Worm (Caenorhabditis elegans) whole organism, young adult: ENCODE data around the gene sor-3.

ENCODE experiments used
- F22D6.2 ChIP-seq: sonication (generic microtip); optimal IDR thresholded peaks from 2 replicates; lab custom pipeline; 2016; ENCODE audit warnings: mild to moderate bottlenecking, missing genetic modification characterization, missing compliant biosample characterization
- F23B12.7 ChIP-seq: sonication (generic microtip); optimal IDR thresholded peaks from 2 replicates; lab custom pipeline; 2017; ENCODE audit warnings: missing genetic modification characterization, mild to moderate bottlenecking, missing compliant biosample characterization, antibody characterized with exemption, moderate library complexity; ENCODE audit not compliant: insufficient read depth
- F55B11.4 ChIP-seq: sonication (generic microtip); optimal IDR thresholded peaks from 2 replicates; lab custom pipeline; 2016; ENCODE audit warnings: missing compliant biosample characterization, missing genetic modification characterization, borderline replicate concordance; ENCODE audit not compliant: insufficient read depth
- K12H6.12 ChIP-seq: fragments of 200-800 bp; sonication (Bioruptor generic); optimal IDR thresholded peaks from 2 replicates; lab custom pipeline; 2018; ENCODE audit warnings: mild to moderate bottlenecking, missing genetic modification characterization, missing compliant biosample characterization
- T26A5.8 ChIP-seq: sonication (generic microtip); optimal IDR thresholded peaks from 2 replicates; lab custom pipeline; 2016; ENCODE audit warnings: missing genetic modification characterization, missing compliant biosample characterization
- Y95B8A.8 ChIP-seq: fragments of 200-800 bp; sonication (Bioruptor generic); IDR thresholded peaks from 2 replicates; pipeline ENCODE4 v1.3.6; 2022; ENCODE audit warnings: missing genetic modification reagents, missing genetic modification characterization, missing compliant biosample characterization
- ama-1 ChIP-seq, 3 experiments: fragments of 150-350 bp in 1 of 3; sonication (generic microtip) in 2 of 3; optimal IDR thresholded peaks; 2 replicates each; lab custom pipeline; 2014 to 2018; ENCODE audit warnings: missing biosample characterization in 2 of 3, missing genetic modification characterization in 2 of 3, missing genetic modification reagents in 2 of 3
- aptf-3 ChIP-seq: fragments of 200-800 bp; sonication (Bioruptor generic); IDR thresholded peaks from 2 replicates; pipeline ENCODE4 v1.3.6; 2022; ENCODE audit warnings: missing genetic modification characterization, missing compliant biosample characterization
- atf-7 ChIP-seq: sonication (generic microtip); optimal IDR thresholded peaks from 2 replicates; lab custom pipeline; 2017; ENCODE audit warnings: mild to moderate bottlenecking, missing genetic modification characterization, missing compliant biosample characterization
- athp-1 ChIP-seq: sonication (generic microtip); optimal IDR thresholded peaks from 2 replicates; lab custom pipeline; 2017; ENCODE audit warnings: mild to moderate bottlenecking, missing genetic modification characterization, missing compliant biosample characterization
- attf-5 ChIP-seq: fragments of 200-800 bp; sonication (Bioruptor generic); optimal IDR thresholded peaks from 2 replicates; lab custom pipeline; 2018; ENCODE audit warnings: mild to moderate bottlenecking, missing genetic modification characterization, missing compliant biosample characterization
- cebp-1 ChIP-seq, 2 experiments: fragments of 200-800 bp in 1 of 2; sonication (Bioruptor generic) in 1 of 2; sonication (generic microtip) in 1 of 2; IDR thresholded peaks in 1 of 2; optimal IDR thresholded peaks in 1 of 2; 2 replicates each; pipeline versions ENCODE4 v1.3.6 to Lab custom; 2017 to 2022; ENCODE audit warnings: missing compliant biosample characterization in 2 of 2, missing genetic modification characterization in 2 of 2, mild to moderate bottlenecking in 1 of 2, missing genetic modification reagents in 1 of 2, moderate library complexity in 1 of 2
- efl-1 ChIP-seq: fragments of 150-350 bp; optimal IDR thresholded peaks from 2 replicates; lab custom pipeline; 2014; ENCODE audit warnings: missing biosample characterization, missing genetic modification reagents, missing genetic modification characterization
- ekl-4 ChIP-seq: fragments of 200-800 bp; sonication (Bioruptor generic); IDR thresholded peaks from 2 replicates; pipeline ENCODE4 v1.3.6; 2022; ENCODE audit warnings: missing genetic modification reagents, missing genetic modification characterization, missing compliant biosample characterization
- ets-4 ChIP-seq: fragments of 200-800 bp; sonication (Bioruptor generic); optimal IDR thresholded peaks from 2 replicates; lab custom pipeline; 2018; ENCODE audit warnings: mild to moderate bottlenecking, missing genetic modification characterization, missing compliant biosample characterization
- gei-17 ChIP-seq: fragments of 200-800 bp; sonication (Bioruptor generic); optimal IDR thresholded peaks from 2 replicates; lab custom pipeline; 2018; ENCODE audit warnings: mild to moderate bottlenecking, missing genetic modification characterization, missing compliant biosample characterization
- hmg-1.2 ChIP-seq: fragments of 200-800 bp; sonication (Bioruptor generic); IDR thresholded peaks from 2 replicates; pipeline ENCODE4 v1.3.6; 2022; ENCODE audit warnings: missing genetic modification reagents, missing genetic modification characterization, missing compliant biosample characterization
- let-607 ChIP-seq, 2 experiments: fragments of 200-800 bp in 1 of 2; sonication (Bioruptor generic) in 1 of 2; sonication (generic microtip) in 1 of 2; optimal IDR thresholded peaks; 2 replicates each; lab custom pipeline; 2016 to 2018; ENCODE audit warnings: mild to moderate bottlenecking in 2 of 2, missing compliant biosample characterization in 2 of 2, missing genetic modification characterization in 2 of 2, moderate library complexity in 2 of 2, missing genotype in 1 of 2
- lin-40 ChIP-seq: sonication (generic microtip); optimal IDR thresholded peaks from 2 replicates; lab custom pipeline; 2016; ENCODE audit warnings: missing genetic modification characterization, mild to moderate bottlenecking, missing compliant biosample characterization, missing genotype, missing genetic modification reagents
- lin-54 ChIP-seq: fragments of 200-800 bp; sonication (Bioruptor generic); optimal IDR thresholded peaks from 2 replicates; lab custom pipeline; 2018; ENCODE audit warnings: mild to moderate bottlenecking, missing genetic modification characterization, missing compliant biosample characterization
- madf-10 ChIP-seq: sonication (generic microtip); optimal IDR thresholded peaks from 2 replicates; lab custom pipeline; 2016; ENCODE audit warnings: mild to moderate bottlenecking, missing genetic modification characterization, missing compliant biosample characterization
- madf-3 ChIP-seq: fragments of 200-800 bp; sonication (Bioruptor generic); IDR thresholded peaks from 2 replicates; pipeline ENCODE4 v1.3.6; 2022; ENCODE audit warnings: missing genetic modification reagents, missing genetic modification characterization, missing compliant biosample characterization
- mes-4 ChIP-seq: sonication (generic microtip); optimal IDR thresholded peaks from 2 replicates; lab custom pipeline; 2016; ENCODE audit warnings: missing genotype, missing genetic modification characterization, missing compliant biosample characterization
- nhr-80 ChIP-seq: sonication (generic microtip); optimal IDR thresholded peaks from 2 replicates; lab custom pipeline; 2016; ENCODE audit warnings: missing genetic modification characterization, missing compliant biosample characterization
- rpc-1 ChIP-seq, 2 experiments: fragments of 150-350 bp in 1 of 2; sonication (generic microtip) in 1 of 2; optimal IDR thresholded peaks; 2 replicates each; lab custom pipeline; 2014 to 2018; ENCODE audit warnings: missing biosample characterization in 1 of 2, missing genetic modification characterization in 1 of 2, missing genetic modification reagents in 1 of 2, missing genotype in 1 of 2
- snpc-4 ChIP-seq, 5 experiments: fragments of 150-350 bp in 1 of 5; sonication (generic microtip) in 4 of 5; optimal IDR thresholded peaks; 2 replicates each; lab custom pipeline; 2014 to 2018; ENCODE audit warnings: missing genetic modification characterization in 5 of 5, missing biosample characterization in 3 of 5, antibody characterized with exemption in 2 of 5, mild to moderate bottlenecking in 2 of 5, missing compliant biosample characterization in 2 of 5, missing genotype in 2 of 5, moderate library complexity in 2 of 5, missing genetic modification reagents in 1 of 5
- somi-1 ChIP-seq: fragments of 200-800 bp; sonication (Bioruptor generic); optimal IDR thresholded peaks from 2 replicates; lab custom pipeline; 2018; ENCODE audit warnings: mild to moderate bottlenecking, missing genetic modification characterization, missing compliant biosample characterization
- tbp1 ChIP-seq: fragments of 200-800 bp; sonication (Bioruptor generic); optimal IDR thresholded peaks from 2 replicates; lab custom pipeline; 2018; ENCODE audit warnings: mild to moderate bottlenecking, missing genetic modification characterization, missing compliant biosample characterization
- ztf-18 ChIP-seq: sonication (generic microtip); optimal IDR thresholded peaks from 2 replicates; lab custom pipeline; 2016; ENCODE audit warnings: missing genotype, mild to moderate bottlenecking, missing genetic modification characterization, missing compliant biosample characterization
- ztf-26 ChIP-seq: sonication (generic microtip); optimal IDR thresholded peaks from 2 replicates; lab custom pipeline; 2017; ENCODE audit warnings: missing genetic modification characterization, missing compliant biosample characterization

Gene sor-3

ce11 chrX:332643-333042, 20.8 kb upstream of the sor-3 start:
- TF ChIP-seq ekl-4 (GFP tag; lab: Robert Waterston, UW) = no peak
- TF ChIP-seq athp-1 (tag; lab: Kevin White, UChicago) = no peak

- TF ChIP-seq snpc-4 (GFP tag; optimal IDR thresholded peaks at IDR 0.05; lab: Kevin White, UChicago) = no peak
- TF ChIP-seq snpc-4 (tag; optimal IDR thresholded peaks at IDR 0.05; lab: Kevin White, UChicago) = no peak
- no peak for TF ChIP-seq attf-5 (GFP tag; lab: Kevin White, UChicago)
- no peak for TF ChIP-seq aptf-3 (GFP tag; lab: Robert Waterston, UW)
- TF ChIP-seq atf-7 (tag; lab: Kevin White, UChicago) = no peak
Observed at ce11 chrX:334452-334851, 19.0 kb upstream of the sor-3 start.

DNA sequence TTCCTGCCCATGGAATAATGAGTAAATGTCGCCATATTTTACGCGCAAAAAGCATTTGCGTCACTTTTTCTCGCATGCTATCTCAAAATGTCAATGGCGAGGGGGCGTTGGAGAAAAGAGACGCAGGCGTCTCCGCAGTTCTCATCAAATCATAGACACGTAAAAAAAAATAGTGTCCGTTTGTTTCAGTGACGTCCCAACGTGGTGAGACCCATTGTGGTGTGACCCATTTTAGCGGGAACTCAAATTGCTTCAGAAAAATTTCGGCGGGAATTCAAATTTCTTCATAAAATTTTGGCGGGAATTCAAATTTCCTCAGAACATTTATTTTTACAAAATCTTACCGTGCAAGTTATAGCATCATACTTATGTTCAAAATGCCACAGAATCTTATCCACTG, 9.6 kb upstream of the sor-3 start:
- TF ChIP-seq let-607 (tag; optimal IDR thresholded peaks at IDR 0.05; lab: Kevin White, UChicago) = peak in 1 of 2 experiments; percentile 3
- peak; percentile 48 for TF ChIP-seq lin-54 (GFP tag; lab: Kevin White, UChicago)
- TF ChIP-seq F22D6.2 (tag; lab: Kevin White, UChicago) = no peak
- no peak for TF ChIP-seq madf-10 (tag; lab: Kevin White, UChicago)
- TF ChIP-seq ztf-26 (tag; lab: Kevin White, UChicago) = peak; percentile 28
- peak; percentile 3 for TF ChIP-seq tbp1 (GFP tag; lab: Kevin White, UChicago)
- peak; percentile 49 for TF ChIP-seq nhr-80
- TF ChIP-seq cebp-1 (GFP tag; IDR thresholded peaks at IDR 0.05; lab: Robert Waterston, UW) = no peak
- peak; percentile 20 for TF ChIP-seq cebp-1 (tag; optimal IDR thresholded peaks at IDR 0.05; lab: Kevin White, UChicago)
- no peak for TF ChIP-seq ets-4
- TF ChIP-seq F23B12.7 (tag; lab: Kevin White, UChicago) = no peak
- TF ChIP-seq K12H6.12 = no peak

DNA sequence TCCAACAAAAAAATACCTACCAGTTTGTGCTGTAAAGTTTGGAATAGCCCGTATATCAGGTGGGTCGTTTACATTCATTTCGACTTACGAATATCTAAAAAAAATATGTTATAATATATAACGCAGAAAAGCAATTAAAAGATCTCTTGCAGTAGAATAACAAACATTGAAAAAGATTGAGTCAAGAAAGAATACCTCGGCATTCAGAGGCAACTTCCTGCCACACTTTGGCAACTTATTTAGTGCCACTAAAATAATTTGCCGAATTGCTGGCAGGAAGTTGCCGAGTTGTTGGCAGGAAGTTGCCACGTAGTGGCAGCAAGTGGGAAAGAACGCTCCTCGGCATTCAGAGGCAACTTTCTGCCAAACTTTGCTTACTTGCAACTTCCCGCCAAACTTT, 6.3 kb upstream of the sor-3 start, which contains the start of gene C04E7.3:
C04E7.3 (minus strand) TSS at position 101 of the 400 bp plus-strand sequence.
- 0 out of 2 replicates have a peak, but pooled peaks have one; percentile 45 for TF ChIP-seq madf-3 (GFP tag; lab: Robert Waterston, UW)

DNA sequence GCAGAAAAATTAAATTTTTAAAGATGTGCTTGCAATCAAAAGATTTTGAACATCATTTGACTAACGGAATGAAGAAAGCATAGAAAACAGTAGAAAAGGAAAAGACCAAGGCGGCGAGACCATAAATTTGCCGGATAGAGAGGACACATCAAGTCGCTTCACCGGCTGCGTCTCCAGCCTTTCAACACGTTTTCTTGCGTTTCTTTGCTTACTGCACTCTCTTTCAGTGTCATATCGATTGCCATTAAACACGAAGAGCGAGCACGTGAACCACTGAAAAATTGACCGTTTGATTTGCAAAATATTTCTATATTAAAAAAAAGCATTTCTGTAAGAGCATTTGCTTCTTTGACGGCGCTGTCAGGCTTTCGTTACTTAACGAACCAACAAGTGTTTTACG, 5.3 kb upstream of the sor-3 start:
- TF ChIP-seq T26A5.8 = no peak
- no peak for TF ChIP-seq F55B11.4 (tag; lab: Kevin White, UChicago)
- no peak for TF ChIP-seq madf-3 (GFP tag; lab: Robert Waterston, UW)
- TF ChIP-seq cebp-1 (GFP tag; IDR thresholded peaks at IDR 0.05; lab: Robert Waterston, UW) = no peak
- peak; percentile 38 for TF ChIP-seq cebp-1 (tag; optimal IDR thresholded peaks at IDR 0.05; lab: Kevin White, UChicago)
- TF ChIP-seq madf-10 (tag; lab: Kevin White, UChicago) = no peak
- TF ChIP-seq rpc-1 (optimal IDR thresholded peaks at IDR 0.05; lab: Kevin White, UChicago) = no peak
- no peak for TF ChIP-seq rpc-1 (tag; optimal IDR thresholded peaks at IDR 0.05; lab: Kevin White, UChicago)
- TF ChIP-seq somi-1 (GFP tag; lab: Kevin White, UChicago) = no peak
- no peak for TF ChIP-seq gei-17
- TF ChIP-seq Y95B8A.8 (GFP tag; lab: Robert Waterston, UW) = no peak
- TF ChIP-seq lin-40 (tag; lab: Kevin White, UChicago) = peak; percentile 17
- TF ChIP-seq ztf-18 (tag; lab: Kevin White, UChicago) = no peak
- no peak for TF ChIP-seq efl-1 (GFP tag; lab: Kevin White, UChicago)
- peak; percentile 55; the same call in 1 of the 2 replicates for TF ChIP-seq hmg-1.2 (GFP tag; lab: Robert Waterston, UW)
- no peak for TF ChIP-seq mes-4 (tag; lab: Kevin White, UChicago)
- TF ChIP-seq ama-1 (optimal IDR thresholded peaks at IDR 0.05; lab: Kevin White, UChicago) = no peak
- TF ChIP-seq ama-1 (GFP tag; optimal IDR thresholded peaks at IDR 0.05; lab: Kevin White, UChicago) = no peak
